Worm (Caenorhabditis elegans) whole organism, young adult: ENCODE results near the gene T16H12.9.

Experiments
- B0035.1 ChIP-seq: sonication (generic microtip); optimal IDR thresholded peaks from 2 replicates; lab custom pipeline; 2016; ENCODE audit warnings: missing genetic modification characterization, mild to moderate bottlenecking, missing compliant biosample characterization, missing genotype, missing genetic modification reagents
- F22D6.2 ChIP-seq: sonication (generic microtip); optimal IDR thresholded peaks from 2 replicates; lab custom pipeline; 2016; ENCODE audit warnings: mild to moderate bottlenecking, missing genetic modification characterization, missing compliant biosample characterization
- F57A8.1 ChIP-seq: fragments of 200-800 bp; sonication (Bioruptor generic); optimal IDR thresholded peaks from 2 replicates; lab custom pipeline; 2018; ENCODE audit warnings: mild to moderate bottlenecking, missing genetic modification characterization, moderate library complexity, missing compliant biosample characterization
- K12H6.12 ChIP-seq: fragments of 200-800 bp; sonication (Bioruptor generic); optimal IDR thresholded peaks from 2 replicates; lab custom pipeline; 2018; ENCODE audit warnings: mild to moderate bottlenecking, missing genetic modification characterization, missing compliant biosample characterization
- T26A5.8 ChIP-seq: sonication (generic microtip); optimal IDR thresholded peaks from 2 replicates; lab custom pipeline; 2016; ENCODE audit warnings: missing genetic modification characterization, missing compliant biosample characterization
- Y56A3A.18 ChIP-seq: fragments of 200-800 bp; sonication (Bioruptor generic); IDR thresholded peaks from 2 replicates; pipeline ENCODE4 v1.3.6; 2022; ENCODE audit warnings: missing genetic modification reagents, missing genetic modification characterization, missing compliant biosample characterization
- Y95B8A.8 ChIP-seq: fragments of 200-800 bp; sonication (Bioruptor generic); IDR thresholded peaks from 2 replicates; pipeline ENCODE4 v1.3.6; 2022; ENCODE audit warnings: missing genetic modification reagents, missing genetic modification characterization, missing compliant biosample characterization
- ama-1 ChIP-seq, 3 experiments: fragments of 150-350 bp in 1 of 3; sonication (generic microtip) in 2 of 3; optimal IDR thresholded peaks; 2 replicates each; lab custom pipeline; 2014 to 2018; ENCODE audit warnings: missing biosample characterization in 2 of 3, missing genetic modification characterization in 2 of 3, missing genetic modification reagents in 2 of 3
- bed-2 ChIP-seq: fragments of 200-800 bp; sonication (Bioruptor generic); IDR thresholded peaks from 2 replicates; pipeline ENCODE4 v1.3.6; 2022; ENCODE audit warnings: missing genetic modification reagents, missing genetic modification characterization, missing compliant biosample characterization
- ccch-3 ChIP-seq: fragments of 200-800 bp; sonication (Bioruptor generic); optimal IDR thresholded peaks from 2 replicates; lab custom pipeline; 2018; ENCODE audit warnings: mild to moderate bottlenecking, missing genetic modification characterization, missing compliant biosample characterization
- cebp-1 ChIP-seq, 2 experiments: fragments of 200-800 bp in 1 of 2; sonication (Bioruptor generic) in 1 of 2; sonication (generic microtip) in 1 of 2; IDR thresholded peaks in 1 of 2; optimal IDR thresholded peaks in 1 of 2; 2 replicates each; pipeline versions ENCODE4 v1.3.6 to Lab custom; 2017 to 2022; ENCODE audit warnings: missing compliant biosample characterization in 2 of 2, missing genetic modification characterization in 2 of 2, mild to moderate bottlenecking in 1 of 2, missing genetic modification reagents in 1 of 2, moderate library complexity in 1 of 2
- ceh-40 ChIP-seq: fragments of 200-800 bp; sonication (Bioruptor generic); IDR thresholded peaks from 2 replicates; pipeline ENCODE4 v1.3.6; 2022; ENCODE audit warnings: missing genetic modification characterization, missing compliant biosample characterization
- chd-7 ChIP-seq: sonication (generic microtip); optimal IDR thresholded peaks from 2 replicates; lab custom pipeline; 2016; ENCODE audit warnings: mild to moderate bottlenecking, missing genetic modification characterization, moderate library complexity, missing compliant biosample characterization
- dox-1 ChIP-seq: fragments of 200-800 bp; sonication (Bioruptor generic); IDR thresholded peaks from 2 replicates; pipeline ENCODE4 v1.3.6; 2022; ENCODE audit warnings: missing genetic modification reagents, missing genetic modification characterization, missing compliant biosample characterization
- dpl-1 ChIP-seq: fragments of 150-350 bp; optimal IDR thresholded peaks from 2 replicates; lab custom pipeline; 2014; ENCODE audit warnings: missing biosample characterization, missing genetic modification reagents, missing genetic modification characterization
- efl-1 ChIP-seq: fragments of 150-350 bp; optimal IDR thresholded peaks from 2 replicates; lab custom pipeline; 2014; ENCODE audit warnings: missing biosample characterization, missing genetic modification reagents, missing genetic modification characterization
- egrh-3 ChIP-seq: fragments of 200-800 bp; sonication (Bioruptor generic); IDR thresholded peaks from 2 replicates; pipeline ENCODE4 v1.3.6; 2022; ENCODE audit warnings: missing genetic modification reagents, missing genetic modification characterization, missing compliant biosample characterization
- ekl-4 ChIP-seq: fragments of 200-800 bp; sonication (Bioruptor generic); IDR thresholded peaks from 2 replicates; pipeline ENCODE4 v1.3.6; 2022; ENCODE audit warnings: missing genetic modification reagents, missing genetic modification characterization, missing compliant biosample characterization
- hmg-1.2 ChIP-seq: fragments of 200-800 bp; sonication (Bioruptor generic); IDR thresholded peaks from 2 replicates; pipeline ENCODE4 v1.3.6; 2022; ENCODE audit warnings: missing genetic modification reagents, missing genetic modification characterization, missing compliant biosample characterization
- hmg-20 ChIP-seq: fragments of 200-800 bp; sonication (Bioruptor generic); IDR thresholded peaks from 2 replicates; pipeline ENCODE4 v1.3.6; 2022; ENCODE audit warnings: missing genetic modification reagents, missing genetic modification characterization, missing compliant biosample characterization
- lin-26 ChIP-seq: fragments of 200-800 bp; sonication (Bioruptor generic); IDR thresholded peaks from 2 replicates; pipeline ENCODE4 v1.3.6; 2022; ENCODE audit warnings: missing genetic modification reagents, missing genetic modification characterization, missing compliant biosample characterization
- lin-35 ChIP-seq, 3 experiments: fragments of 150-350 bp in 2 of 3; sonication (generic microtip) in 1 of 3; optimal IDR thresholded peaks; 2 replicates each; lab custom pipeline; 2014 to 2018; ENCODE audit warnings: missing biosample characterization in 3 of 3, missing genetic modification characterization in 3 of 3, missing genetic modification reagents in 3 of 3
- lin-40 ChIP-seq: sonication (generic microtip); optimal IDR thresholded peaks from 2 replicates; lab custom pipeline; 2016; ENCODE audit warnings: missing genetic modification characterization, mild to moderate bottlenecking, missing compliant biosample characterization, missing genotype, missing genetic modification reagents
- lir-1 ChIP-seq: fragments of 200-800 bp; sonication (Bioruptor generic); conservative IDR thresholded peaks from 2 replicates; pipeline ENCODE4 v1.3.6; 2022; ENCODE audit warnings: missing genetic modification reagents, missing genetic modification characterization, missing compliant biosample characterization
- lsy-27 ChIP-seq: sonication (generic microtip); optimal IDR thresholded peaks from 2 replicates; lab custom pipeline; 2017; ENCODE audit warnings: missing genetic modification characterization, mild to moderate bottlenecking, missing compliant biosample characterization, antibody characterized with exemption, missing genotype, borderline replicate concordance; ENCODE audit not compliant: insufficient read depth
- madf-3 ChIP-seq: fragments of 200-800 bp; sonication (Bioruptor generic); IDR thresholded peaks from 2 replicates; pipeline ENCODE4 v1.3.6; 2022; ENCODE audit warnings: missing genetic modification reagents, missing genetic modification characterization, missing compliant biosample characterization
- madf-6 ChIP-seq: fragments of 200-800 bp; sonication (Bioruptor generic); IDR thresholded peaks from 2 replicates; pipeline ENCODE4 v1.3.6; 2022; ENCODE audit warnings: missing genetic modification reagents, missing genetic modification characterization, missing compliant biosample characterization
- mes-4 ChIP-seq: sonication (generic microtip); optimal IDR thresholded peaks from 2 replicates; lab custom pipeline; 2016; ENCODE audit warnings: missing genotype, missing genetic modification characterization, missing compliant biosample characterization
- nfya-2 ChIP-seq: fragments of 200-800 bp; sonication (Bioruptor generic); IDR thresholded peaks from 2 replicates; pipeline ENCODE4 v1.3.6; 2022; ENCODE audit warnings: missing genetic modification reagents, missing genetic modification characterization, missing compliant biosample characterization
- nfyb-1 ChIP-seq: fragments of 200-800 bp; sonication (Bioruptor generic); IDR thresholded peaks from 2 replicates; pipeline ENCODE4 v1.3.6; 2022; ENCODE audit warnings: missing genetic modification reagents, missing genetic modification characterization, missing compliant biosample characterization
- nhr-120 ChIP-seq: fragments of 200-800 bp; sonication (Bioruptor generic); IDR thresholded peaks from 2 replicates; pipeline ENCODE4 v1.3.6; 2022; ENCODE audit warnings: missing genetic modification characterization, missing compliant biosample characterization
- nhr-179 ChIP-seq: sonication (generic microtip); optimal IDR thresholded peaks from 2 replicates; lab custom pipeline; 2016; ENCODE audit warnings: mild to moderate bottlenecking, missing genetic modification characterization, missing compliant biosample characterization
- nhr-80 ChIP-seq: sonication (generic microtip); optimal IDR thresholded peaks from 2 replicates; lab custom pipeline; 2016; ENCODE audit warnings: missing genetic modification characterization, missing compliant biosample characterization
- snpc-1.3 ChIP-seq: sonication (generic microtip); optimal IDR thresholded peaks from 2 replicates; lab custom pipeline; 2017; ENCODE audit warnings: missing genetic modification characterization, mild to moderate bottlenecking, missing compliant biosample characterization, antibody characterized with exemption, moderate library complexity, missing genotype, missing genetic modification reagents; ENCODE audit not compliant: insufficient read depth
- snpc-4 ChIP-seq, 5 experiments: fragments of 150-350 bp in 1 of 5; sonication (generic microtip) in 4 of 5; optimal IDR thresholded peaks; 2 replicates each; lab custom pipeline; 2014 to 2018; ENCODE audit warnings: missing genetic modification characterization in 5 of 5, missing biosample characterization in 3 of 5, antibody characterized with exemption in 2 of 5, mild to moderate bottlenecking in 2 of 5, missing compliant biosample characterization in 2 of 5, missing genotype in 2 of 5, moderate library complexity in 2 of 5, missing genetic modification reagents in 1 of 5
- tbx-9 ChIP-seq: sonication (generic microtip); optimal IDR thresholded peaks from 2 replicates; lab custom pipeline; 2016; ENCODE audit warnings: borderline replicate concordance, missing genetic modification characterization, inconsistent platforms, missing compliant biosample characterization
- zfh-2 ChIP-seq: fragments of 200-800 bp; sonication (Bioruptor generic); conservative IDR thresholded peaks from 2 replicates; pipeline ENCODE4 v1.3.6; 2022; ENCODE audit warnings: missing genetic modification reagents, missing genetic modification characterization, missing compliant biosample characterization
- ztf-26 ChIP-seq: sonication (generic microtip); optimal IDR thresholded peaks from 2 replicates; lab custom pipeline; 2017; ENCODE audit warnings: missing genetic modification characterization, missing compliant biosample characterization
- ztf-28 ChIP-seq: fragments of 200-800 bp; sonication (Bioruptor generic); IDR thresholded peaks from 2 replicates; pipeline ENCODE4 v1.3.6; 2022; ENCODE audit warnings: missing genetic modification reagents, missing genetic modification characterization, missing compliant biosample characterization

Gene T16H12.9

ce11 chrIII:10093093-10093492 lies 16.0 kb upstream of the T16H12.9 start (continued):
- TF ChIP-seq snpc-4 (GFP tag; optimal IDR thresholded peaks at IDR 0.05; lab: Kevin White, UChicago), result no peak
- peak in 1 of 4 experiments; percentile 6 for TF ChIP-seq snpc-4 (tag; optimal IDR thresholded peaks at IDR 0.05; lab: Kevin White, UChicago)
- TF ChIP-seq ztf-28 (GFP tag; lab: Robert Waterston, UW), result no peak
- peak; percentile 12; the same call in 1 of the 2 replicates for TF ChIP-seq hmg-1.2
- TF ChIP-seq dpl-1 (GFP tag; lab: Kevin White, UChicago), result peak; percentile 57
- no peak for TF ChIP-seq tbx-9
- no peak for TF ChIP-seq nhr-179 (tag; lab: Kevin White, UChicago)
- TF ChIP-seq Y95B8A.8, result no peak
- TF ChIP-seq ama-1 (optimal IDR thresholded peaks at IDR 0.05; lab: Kevin White, UChicago), result no peak
- TF ChIP-seq ama-1 (GFP tag; optimal IDR thresholded peaks at IDR 0.05; lab: Kevin White, UChicago), result no peak
- no peak for TF ChIP-seq F57A8.1 (GFP tag; lab: Kevin White, UChicago)
- TF ChIP-seq lin-35 (GFP tag; optimal IDR thresholded peaks at IDR 0.05; lab: Kevin White, UChicago), result peak in 1 of 3 experiments; percentile 54

ce11 chrIII:10094538-10094937 lies 14.6 kb upstream of the T16H12.9 start:
- TF ChIP-seq nhr-80 (tag; lab: Kevin White, UChicago) (no peak), dox-1 (GFP tag; lab: Robert Waterston, UW) (peak; percentile 13; the same call in 1 of the 2 replicates), mes-4 (tag; lab: Kevin White, UChicago) (no peak), efl-1 (GFP tag; lab: Kevin White, UChicago) (peak; percentile 35), madf-3 (0 out of 2 replicates have a peak, but pooled peaks have one; percentile 51), lir-1 (GFP tag; lab: Robert Waterston, UW) (no peak), nhr-120 (GFP tag; lab: Robert Waterston, UW) (0 out of 2 replicates have a peak, but pooled peaks have one; percentile 57), egrh-3 (GFP tag; lab: Robert Waterston, UW) (peak; percentile 88), madf-6 (GFP tag; lab: Robert Waterston, UW) (peak; percentile 52; the same call in 1 of the 2 replicates), ekl-4 (GFP tag; lab: Robert Waterston, UW) (0 out of 2 replicates have a peak, but pooled peaks have one; percentile 64), lin-26 (GFP tag; lab: Robert Waterston, UW) (0 out of 2 replicates have a peak, but pooled peaks have one; percentile 24), lsy-27 (tag; lab: Kevin White, UChicago) (no peak), bed-2 (GFP tag; lab: Robert Waterston, UW) (0 out of 2 replicates have a peak, but pooled peaks have one; percentile 68), K12H6.12 (tag; lab: Kevin White, UChicago) (no peak), hmg-1.2 (peak; percentile 31; the same call in 1 of the 2 replicates), hmg-20 (GFP tag; lab: Robert Waterston, UW) (no peak), chd-7 (tag; lab: Kevin White, UChicago) (peak; percentile 23), lin-40 (tag; lab: Kevin White, UChicago) (no peak), cebp-1 (GFP tag; IDR thresholded peaks at IDR 0.05; lab: Robert Waterston, UW) (no peak), cebp-1 (tag; optimal IDR thresholded peaks at IDR 0.05; lab: Kevin White, UChicago) (peak; percentile 29), snpc-1.3 (tag; lab: Kevin White, UChicago) (no peak), zfh-2 (peak; percentile 96), nfyb-1 (GFP tag; lab: Robert Waterston, UW) (peak; percentile 66; the same call in 1 of the 2 replicates)
- TF ChIP-seq, all 124 proteins: peak for 14

ce11 chrIII:10095377-10095776 lies 13.7 kb upstream of the T16H12.9 start:
- TF ChIP-seq F22D6.2 (tag; lab: Kevin White, UChicago) (no peak), ceh-40 (GFP tag; lab: Robert Waterston, UW) (no peak), ztf-26 (tag; lab: Kevin White, UChicago) (no peak), T26A5.8 (tag; lab: Kevin White, UChicago) (no peak), F57A8.1 (GFP tag; lab: Kevin White, UChicago) (no peak), nfya-2 (GFP tag; lab: Robert Waterston, UW) (0 out of 2 replicates have a peak, but pooled peaks have one; percentile 26), Y56A3A.18 (no peak), ccch-3 (GFP tag; lab: Kevin White, UChicago) (no peak), B0035.1 (tag; lab: Kevin White, UChicago) (no peak)
